Fruit fly (Drosophila melanogaster) whole organism, embryonic: ENCODE data around the gene CG9886.

Source experiments
- Atf-2 ChIP-seq: fragments of 200-800 bp; sonication (Bioruptor generic); optimal IDR thresholded peaks from 2 replicates; lab custom pipeline; 2016; ENCODE audit warnings: missing biosample characterization, missing genetic modification characterization
- Blimp-1 ChIP-seq: fragments of 200-800 bp; sonication (Bioruptor generic); optimal IDR thresholded peaks from 3 replicates; lab custom pipeline; 2018; ENCODE audit warnings: missing biosample characterization, missing genetic modification characterization, mild to moderate bottlenecking, moderate library complexity, missing genetic modification reagents
- CG10462 ChIP-seq: fragments of 200-800 bp; sonication (Bioruptor generic); optimal IDR thresholded peaks from 2 replicates; lab custom pipeline; 2016; ENCODE audit warnings: missing biosample characterization, missing genetic modification characterization
- CG10565 ChIP-seq: fragments of 200-800 bp; sonication (Bioruptor generic); optimal IDR thresholded peaks from 3 replicates; lab custom pipeline; 2016; ENCODE audit warnings: missing biosample characterization, mild to moderate bottlenecking, missing genetic modification characterization
- CG12071 ChIP-seq: fragments of 200-800 bp; sonication (Bioruptor generic); optimal IDR thresholded peaks from 3 replicates; lab custom pipeline; 2018; ENCODE audit warnings: missing biosample characterization, mild to moderate bottlenecking, missing genetic modification characterization
- CG12236 ChIP-seq: fragments of 200-800 bp; sonication (Bioruptor generic); optimal IDR thresholded peaks from 2 replicates; lab custom pipeline; 2016; ENCODE audit warnings: missing biosample characterization, missing genetic modification characterization
- CG1233 ChIP-seq: fragments of 200-800 bp; sonication (Bioruptor generic); optimal IDR thresholded peaks from 4 replicates; lab custom pipeline; 2018; ENCODE audit warnings: missing biosample characterization, mild to moderate bottlenecking, missing genetic modification characterization
- CG13287 ChIP-seq: fragments of 200-800 bp; sonication (Bioruptor generic); IDR thresholded peaks from 2 replicates; pipeline ENCODE4 v1.3.6; 2022; ENCODE audit warnings: missing biosample characterization, missing genetic modification characterization; ENCODE audit not compliant: partially characterized antibody
- CG15601 ChIP-seq: fragments of 200-800 bp; sonication (Bioruptor generic); optimal IDR thresholded peaks from 3 replicates; lab custom pipeline; 2019; ENCODE audit warnings: missing biosample characterization, mild to moderate bottlenecking, missing genetic modification characterization, moderate library complexity
- CG16863 ChIP-seq: fragments of 200-800 bp; sonication (Bioruptor generic); optimal IDR thresholded peaks from 3 replicates; lab custom pipeline; 2016; ENCODE audit warnings: missing biosample characterization, missing genetic modification characterization
- CG18262 ChIP-seq: fragments of 200-800 bp; optimal IDR thresholded peaks from 3 replicates; lab custom pipeline; 2019; ENCODE audit warnings: missing biosample characterization, mild to moderate bottlenecking, missing genetic modification characterization, moderate library complexity
- CG2116 ChIP-seq: fragments of 200-800 bp; sonication (Bioruptor generic); optimal IDR thresholded peaks from 3 replicates; lab custom pipeline; 2018; ENCODE audit warnings: missing biosample characterization, mild to moderate bottlenecking, missing genetic modification characterization
- CG2199 ChIP-seq: fragments of 200-800 bp; sonication (Bioruptor generic); IDR thresholded peaks from 3 replicates; pipeline ENCODE4 v1.3.6; 2022; ENCODE audit warnings: missing biosample characterization, missing genetic modification characterization
- CG30431 ChIP-seq: fragments of 200-800 bp; sonication (Bioruptor generic); optimal IDR thresholded peaks from 2 replicates; lab custom pipeline; 2017; ENCODE audit warnings: missing biosample characterization, missing genetic modification characterization
- CG33557 ChIP-seq: fragments of 200-800 bp; sonication (Bioruptor generic); optimal IDR thresholded peaks from 2 replicates; lab custom pipeline; 2019; ENCODE audit warnings: missing biosample characterization, mild to moderate bottlenecking, missing genetic modification characterization, moderate library complexity
- CG34376 ChIP-seq: fragments of 200-800 bp; sonication (Bioruptor generic); optimal IDR thresholded peaks from 2 replicates; lab custom pipeline; 2018; ENCODE audit warnings: missing biosample characterization, mild to moderate bottlenecking, missing genetic modification characterization
- CG4404 ChIP-seq: fragments of 200-800 bp; sonication (Bioruptor generic); IDR thresholded peaks from 2 replicates; pipeline ENCODE4 v1.3.6; 2022; ENCODE audit warnings: missing biosample characterization, missing genetic modification characterization
- CG6272 ChIP-seq: fragments of 200-800 bp; sonication (Bioruptor generic); IDR thresholded peaks from 2 replicates; pipeline ENCODE4 v1.3.6; 2022; ENCODE audit warnings: missing biosample characterization, missing genetic modification characterization
- CG7271 ChIP-seq: fragments of 200-800 bp; sonication (Bioruptor generic); optimal IDR thresholded peaks from 2 replicates; lab custom pipeline; 2018; ENCODE audit warnings: missing biosample characterization, mild to moderate bottlenecking, missing genetic modification characterization, moderate library complexity
- CG7987 ChIP-seq: fragments of 200-800 bp; sonication (Bioruptor generic); optimal IDR thresholded peaks from 2 replicates; lab custom pipeline; 2018; ENCODE audit warnings: missing biosample characterization, mild to moderate bottlenecking, missing genetic modification characterization, moderate library complexity
- CG9215 ChIP-seq: fragments of 200-800 bp; sonication (Bioruptor generic); IDR thresholded peaks from 2 replicates; pipeline ENCODE4 v1.3.6; 2022; ENCODE audit warnings: missing biosample characterization, missing genetic modification characterization
- CG9727 ChIP-seq: fragments of 200-800 bp; sonication (Bioruptor generic); optimal IDR thresholded peaks from 3 replicates; lab custom pipeline; 2017; ENCODE audit warnings: missing biosample characterization, mild to moderate bottlenecking, missing genetic modification characterization
- CG9797 ChIP-seq: fragments of 200-800 bp; sonication (Bioruptor generic); optimal IDR thresholded peaks from 3 replicates; lab custom pipeline; 2018; ENCODE audit warnings: missing biosample characterization, mild to moderate bottlenecking, missing genetic modification characterization
- CTCF ChIP-seq: fragments of 200-800 bp; sonication (Bioruptor generic); optimal IDR thresholded peaks from 2 replicates; lab custom pipeline; 2017; ENCODE audit warnings: missing biosample characterization, mild to moderate bottlenecking, missing genetic modification characterization, moderate library complexity
- Dfd ChIP-seq, 2 experiments: fragments of >200 bp; optimal IDR thresholded peaks; 2 replicates each; lab custom pipeline; 2017; ENCODE audit warnings: missing biosample characterization in 2 of 2, missing genetic modification characterization in 2 of 2
- Dip2 ChIP-seq: fragments of 200-800 bp; sonication (Bioruptor generic); IDR thresholded peaks from 2 replicates; pipeline ENCODE4 v1.3.6; 2022; ENCODE audit warnings: missing biosample characterization, missing genetic modification characterization
- E2f1 ChIP-seq: fragments of 200-800 bp; sonication (Bioruptor generic); IDR thresholded peaks from 2 replicates; pipeline ENCODE4 v1.3.6; 2022; ENCODE audit warnings: missing biosample characterization, missing genetic modification characterization
- Elba2 ChIP-seq: fragments of 200-800 bp; sonication (Bioruptor generic); optimal IDR thresholded peaks from 3 replicates; lab custom pipeline; 2016; ENCODE audit warnings: missing biosample characterization, missing genetic modification characterization
- Fer2 ChIP-seq: fragments of 200-800 bp; sonication (Bioruptor generic); optimal IDR thresholded peaks from 2 replicates; lab custom pipeline; 2018; ENCODE audit warnings: missing biosample characterization, mild to moderate bottlenecking, missing genetic modification characterization, moderate library complexity
- Hand ChIP-seq: fragments of 200-800 bp; sonication (Bioruptor generic); optimal IDR thresholded peaks from 2 replicates; lab custom pipeline; 2017; ENCODE audit warnings: mild to moderate bottlenecking, missing biosample characterization, missing genetic modification reagents, missing genetic modification characterization
- MTF-1 ChIP-seq: fragments of 200-800 bp; sonication (Bioruptor generic); optimal IDR thresholded peaks from 2 replicates; lab custom pipeline; 2018; ENCODE audit warnings: missing biosample characterization, mild to moderate bottlenecking, missing genetic modification characterization, borderline replicate concordance
- Optix ChIP-seq: fragments of 200-800 bp; sonication (Bioruptor generic); IDR thresholded peaks from 3 replicates; pipeline ENCODE4 v1.3.6; 2022; ENCODE audit warnings: missing biosample characterization, missing genetic modification characterization
- Pdp1 ChIP-seq, 2 experiments: fragments of 200-800 bp; sonication (Bioruptor generic); optimal IDR thresholded peaks; 3 replicates each; lab custom pipeline; 2016; ENCODE audit warnings: missing biosample characterization in 2 of 2, missing genetic modification characterization in 2 of 2, mild to moderate bottlenecking in 1 of 2, moderate library complexity in 1 of 2
- Sin3A ChIP-seq: fragments of >200 bp; optimal IDR thresholded peaks from 2 replicates; lab custom pipeline; 2018
- Spps ChIP-seq: fragments of 200-800 bp; sonication (Bioruptor generic); optimal IDR thresholded peaks from 2 replicates; lab custom pipeline; 2018; ENCODE audit warnings: missing biosample characterization, mild to moderate bottlenecking, missing genetic modification characterization
- TFAM ChIP-seq: fragments of 200-800 bp; sonication (Bioruptor generic); optimal IDR thresholded peaks from 2 replicates; lab custom pipeline; 2017; ENCODE audit warnings: missing biosample characterization, missing genetic modification characterization, inconsistent platforms
- ac ChIP-seq: fragments of 200-800 bp; sonication (Bioruptor generic); optimal IDR thresholded peaks from 3 replicates; lab custom pipeline; 2017; ENCODE audit warnings: missing biosample characterization, mild to moderate bottlenecking, missing genetic modification characterization
- cas ChIP-seq: fragments of 200-800 bp; sonication (Bioruptor generic); IDR thresholded peaks from 2 replicates; pipeline ENCODE4 v1.3.6; 2022; ENCODE audit warnings: missing biosample characterization, missing genetic modification characterization
- chinmo ChIP-seq: fragments of 200-800 bp; sonication (Bioruptor generic); IDR thresholded peaks from 4 replicates; pipeline ENCODE4 v1.3.6; 2022; ENCODE audit warnings: missing biosample characterization, missing genetic modification characterization; ENCODE audit not compliant: partially characterized antibody
- gt ChIP-seq: fragments of 200-800 bp; sonication (Bioruptor generic); IDR thresholded peaks from 2 replicates; pipeline ENCODE4 v1.3.6; 2022; ENCODE audit warnings: missing biosample characterization, missing genetic modification characterization
- kni ChIP-seq: fragments of 200-800 bp; sonication (Bioruptor generic); optimal IDR thresholded peaks from 3 replicates; lab custom pipeline; 2017; ENCODE audit warnings: mild to moderate bottlenecking, missing biosample characterization, missing genetic modification reagents, missing genetic modification characterization
- mld ChIP-seq: fragments of 200-800 bp; sonication (Bioruptor generic); IDR thresholded peaks from 3 replicates; pipeline ENCODE4 v1.3.6; 2022; ENCODE audit warnings: missing biosample characterization, missing genetic modification characterization; ENCODE audit not compliant: partially characterized antibody
- nau ChIP-seq: fragments of 200-800 bp; sonication (Bioruptor generic); optimal IDR thresholded peaks from 3 replicates; lab custom pipeline; 2017; ENCODE audit warnings: missing biosample characterization, mild to moderate bottlenecking, missing genetic modification characterization, missing genetic modification reagents
- nerfin-1 ChIP-seq: fragments of 200-800 bp; sonication (Bioruptor generic); optimal IDR thresholded peaks from 3 replicates; lab custom pipeline; 2019; ENCODE audit warnings: missing biosample characterization, mild to moderate bottlenecking, missing genetic modification characterization, moderate library complexity
- otp ChIP-seq: fragments of 200-800 bp; sonication (Bioruptor generic); IDR thresholded peaks from 3 replicates; pipeline ENCODE4, ENCODE4 v1.3.6; 2022; ENCODE audit warnings: missing biosample characterization, missing genetic modification characterization
- pnt ChIP-seq: fragments of 200-800 bp; sonication (Bioruptor generic); optimal IDR thresholded peaks from 3 replicates; lab custom pipeline; 2016; ENCODE audit warnings: missing biosample characterization, missing genetic modification characterization
- prd ChIP-seq, 3 experiments: fragments of >200 bp in 2 of 3; fragments of 200-800 bp in 1 of 3; sonication (Bioruptor generic) in 1 of 3; optimal IDR thresholded peaks in 2 of 3; IDR thresholded peaks in 1 of 3; 2 replicates in 2 of 3; 3 replicates in 1 of 3; pipeline versions ENCODE4 v1.3.6 to Lab custom; 2017 to 2022; ENCODE audit warnings: missing biosample characterization in 1 of 3, missing genetic modification characterization in 1 of 3
- sqz ChIP-seq: fragments of 200-800 bp; sonication (Bioruptor generic); optimal IDR thresholded peaks from 3 replicates; lab custom pipeline; 2018; ENCODE audit warnings: missing biosample characterization, mild to moderate bottlenecking, missing genetic modification characterization
- ssp ChIP-seq: fragments of 200-800 bp; sonication (Bioruptor generic); IDR thresholded peaks from 2 replicates; pipeline ENCODE4 v1.3.6; 2022; ENCODE audit warnings: missing biosample characterization, missing genetic modification characterization
- unc-4 ChIP-seq: fragments of 200-800 bp; sonication (Bioruptor generic); IDR thresholded peaks from 2 replicates; pipeline ENCODE4 v1.3.6; 2022; ENCODE audit warnings: missing biosample characterization, missing genetic modification characterization; ENCODE audit not compliant: partially characterized antibody
- zfh1 ChIP-seq: fragments of 200-800 bp; sonication (Bioruptor generic); IDR thresholded peaks from 3 replicates; pipeline ENCODE4 v1.3.6; 2022; ENCODE audit warnings: missing biosample characterization, missing genetic modification characterization

Gene CG9886

dm6 chr2L:2420490-2420889 is at the start of gene CG9886 (continued):
- TF ChIP-seq Optix (GFP tag; lab: Robert Waterston, UW), result no peak
- TF ChIP-seq CG1233 (GFP tag; lab: Kevin White, UChicago), result peak; percentile 27
- peak; percentile 66 for TF ChIP-seq CG9727 (GFP tag; lab: Kevin White, UChicago)
- TF ChIP-seq ac (GFP tag; lab: Kevin White, UChicago), result no peak
- no peak for TF ChIP-seq TFAM
- TF ChIP-seq E2f1, result peak; percentile 43
- no peak for TF ChIP-seq Atf-2 (GFP tag; lab: Kevin White, UChicago)
- peak; percentile 14 for TF ChIP-seq CG7271 (tag; lab: Kevin White, UChicago)
- TF ChIP-seq CG2199 (GFP tag; lab: Robert Waterston, UW), result no peak
- TF ChIP-seq Dfd (GFP tag; optimal IDR thresholded peaks at IDR 0.05; lab: Kevin White, UChicago), result no peak
- TF ChIP-seq prd (optimal IDR thresholded peaks at IDR 0.05; lab: Kevin White, UChicago), result no peak
- TF ChIP-seq prd (GFP tag; IDR thresholded peaks at IDR 0.05; lab: Robert Waterston, UW), result peak; percentile 69
- TF ChIP-seq chinmo (GFP tag; lab: Robert Waterston, UW), result no peak
- no peak for TF ChIP-seq nau (GFP tag; lab: Kevin White, UChicago)
- TF ChIP-seq CG12071, result no peak
- TF ChIP-seq Sin3A (lab: Kevin White, UChicago), result no peak
- TF ChIP-seq Elba2 (GFP tag; lab: Kevin White, UChicago), result no peak
- TF ChIP-seq Dip2 (GFP tag; lab: Robert Waterston, UW), result no peak
- TF ChIP-seq Spps, result peak; percentile 39
- TF ChIP-seq mld, result no peak
- no peak for TF ChIP-seq Hand (GFP tag; lab: Kevin White, UChicago)
- peak in 1 of 2 experiments; percentile 76 for TF ChIP-seq Pdp1 (GFP tag; optimal IDR thresholded peaks at IDR 0.05; lab: Kevin White, UChicago)
- TF ChIP-seq ssp (GFP tag; lab: Robert Waterston, UW), result peak; percentile 45
- TF ChIP-seq sqz, result no peak
- TF ChIP-seq Fer2, result peak; percentile 25
- TF ChIP-seq CTCF (GFP tag; lab: Kevin White, UChicago), result peak; percentile 59
- peak; percentile 62; the same call in 2 of the 3 replicates for TF ChIP-seq zfh1 (GFP tag; lab: Robert Waterston, UW)
- no peak for TF ChIP-seq CG12236 (GFP tag; lab: Kevin White, UChicago)
- peak; percentile 74 for TF ChIP-seq CG18262
- peak; percentile 22 for TF ChIP-seq CG7987 (GFP tag; lab: Kevin White, UChicago)
- TF ChIP-seq nerfin-1 (tag; lab: Kevin White, UChicago), result peak; percentile 70
- TF ChIP-seq CG30431 (GFP tag; lab: Kevin White, UChicago), result no peak
- TF ChIP-seq cas (GFP tag; lab: Robert Waterston, UW), result no peak
- peak; percentile 57 for TF ChIP-seq CG33557 (GFP tag; lab: Kevin White, UChicago)
- no peak for TF ChIP-seq CG10462
- TF ChIP-seq otp (GFP tag; lab: Robert Waterston, UW), result no peak
- TF ChIP-seq CG16863 (GFP tag; lab: Kevin White, UChicago), result no peak
- peak; percentile 39 for TF ChIP-seq CG9797
- TF ChIP-seq CG15601 (tag; lab: Kevin White, UChicago), result peak; percentile 72
- no peak for TF ChIP-seq CG4404 (GFP tag; lab: Robert Waterston, UW)
- TF ChIP-seq MTF-1 (GFP tag; lab: Kevin White, UChicago), result no peak
- no peak for TF ChIP-seq unc-4 (GFP tag; lab: Robert Waterston, UW)
- TF ChIP-seq gt (GFP tag; lab: Robert Waterston, UW), result no peak
- no peak for TF ChIP-seq CG9215 (GFP tag; lab: Robert Waterston, UW)
- no peak for TF ChIP-seq pnt
- TF ChIP-seq CG10565 (GFP tag; lab: Kevin White, UChicago), result no peak
- TF ChIP-seq CG2116 (GFP tag; lab: Kevin White, UChicago), result peak; percentile 43
- TF ChIP-seq Blimp-1, result peak; percentile 73
- TF ChIP-seq CG34376 (GFP tag; lab: Kevin White, UChicago), result no peak
- peak; percentile 53; the same call in 1 of the 2 replicates for TF ChIP-seq CG13287 (GFP tag; lab: Robert Waterston, UW)
- no peak for TF ChIP-seq kni
- no peak for TF ChIP-seq CG6272 (GFP tag; lab: Robert Waterston, UW)
